Worm (Caenorhabditis elegans) whole organism, L2 larva: ENCODE data around the gene spcs-2.

ENCODE experiments used
- C34F6.9 ChIP-seq: fragments of 150-350 bp; optimal IDR thresholded peaks from 2 replicates; lab custom pipeline; 2014; ENCODE audit warnings: missing biosample characterization, missing genetic modification characterization
- R02D3.7 ChIP-seq: fragments of 150-350 bp; optimal IDR thresholded peaks from 2 replicates; lab custom pipeline; 2014; ENCODE audit warnings: missing biosample characterization, missing genetic modification characterization
- Y55F3AM.14 ChIP-seq: fragments of 200-800 bp; sonication (Bioruptor generic); optimal IDR thresholded peaks from 2 replicates; lab custom pipeline; 2018; ENCODE audit warnings: mild to moderate bottlenecking, missing genetic modification characterization, missing compliant biosample characterization
- ZK546.5 ChIP-seq: sonication (generic microtip); optimal IDR thresholded peaks from 2 replicates; lab custom pipeline; 2017; ENCODE audit warnings: missing biosample characterization, missing genetic modification characterization
- aly-2 ChIP-seq: fragments of 150-350 bp; optimal IDR thresholded peaks from 2 replicates; lab custom pipeline; 2014; ENCODE audit warnings: missing biosample characterization, missing genetic modification characterization
- ama-1 ChIP-seq: fragments of 150-350 bp; optimal IDR thresholded peaks from 2 replicates; lab custom pipeline; 2018; ENCODE audit warnings: inconsistent platforms
- blmp-1 ChIP-seq: sonication (generic microtip); optimal IDR thresholded peaks from 2 replicates; lab custom pipeline; 2017; ENCODE audit warnings: missing genetic modification characterization, mild to moderate bottlenecking, missing compliant biosample characterization, antibody characterized with exemption, moderate library complexity; ENCODE audit not compliant: insufficient read depth
- ceh-82 ChIP-seq: fragments of 150-350 bp; optimal IDR thresholded peaks from 2 replicates; lab custom pipeline; 2014; ENCODE audit warnings: missing biosample characterization, missing genetic modification characterization
- crh-2 ChIP-seq: sonication (generic microtip); optimal IDR thresholded peaks from 2 replicates; lab custom pipeline; 2017; ENCODE audit warnings: missing biosample characterization, missing genetic modification characterization
- egl-27 ChIP-seq: sonication (generic microtip); optimal IDR thresholded peaks from 3 replicates; lab custom pipeline; 2017; ENCODE audit warnings: missing biosample characterization, missing genetic modification reagents, missing genetic modification characterization
- elt-3 ChIP-seq: sonication (generic microtip); optimal IDR thresholded peaks from 2 replicates; lab custom pipeline; 2017; ENCODE audit warnings: missing biosample characterization, missing genetic modification characterization
- fos-1 ChIP-seq: fragments of 150-350 bp; optimal IDR thresholded peaks from 2 replicates; lab custom pipeline; 2014; ENCODE audit warnings: missing biosample characterization, missing genetic modification characterization
- gmeb-1 ChIP-seq: fragments of 150-350 bp; optimal IDR thresholded peaks from 2 replicates; lab custom pipeline; 2014; ENCODE audit warnings: missing biosample characterization, missing genetic modification characterization
- lin-11 ChIP-seq: fragments of 150-350 bp; sonication (generic microtip); optimal IDR thresholded peaks from 2 replicates; lab custom pipeline; 2014; ENCODE audit warnings: missing biosample characterization, missing genetic modification characterization, inconsistent platforms, mixed read lengths
- lin-39 ChIP-seq: fragments of 150-350 bp; optimal IDR thresholded peaks from 2 replicates; lab custom pipeline; 2014; ENCODE audit warnings: missing biosample characterization, missing genetic modification reagents, missing genetic modification characterization
- lsy-2 ChIP-seq, 2 experiments: fragments of 150-350 bp in 1 of 2; sonication (generic microtip) in 1 of 2; optimal IDR thresholded peaks; 2 replicates each; lab custom pipeline; 2014 to 2017; ENCODE audit warnings: missing biosample characterization in 2 of 2, missing genetic modification characterization in 2 of 2
- mbf-1 ChIP-seq: sonication (generic microtip); optimal IDR thresholded peaks from 2 replicates; lab custom pipeline; 2017; ENCODE audit warnings: missing biosample characterization, missing genetic modification characterization
- mdl-1 ChIP-seq, 2 experiments: fragments of 150-350 bp in 1 of 2; sonication (generic microtip) in 1 of 2; optimal IDR thresholded peaks; 2 replicates each; lab custom pipeline; 2017; ENCODE audit warnings: missing biosample characterization in 2 of 2, missing genetic modification characterization in 2 of 2
- nhr-10 ChIP-seq: sonication (generic microtip); optimal IDR thresholded peaks from 2 replicates; lab custom pipeline; 2017; ENCODE audit warnings: missing biosample characterization, missing genetic modification characterization
- nhr-11 ChIP-seq: fragments of 150-350 bp; optimal IDR thresholded peaks from 2 replicates; lab custom pipeline; 2014; ENCODE audit warnings: missing biosample characterization, missing genetic modification characterization
- nhr-129 ChIP-seq: fragments of 150-350 bp; optimal IDR thresholded peaks from 2 replicates; lab custom pipeline; 2014; ENCODE audit warnings: missing biosample characterization, missing genetic modification characterization
- nhr-21 ChIP-seq: fragments of 150-350 bp; optimal IDR thresholded peaks from 2 replicates; lab custom pipeline; 2014; ENCODE audit warnings: missing biosample characterization, missing genetic modification characterization
- nhr-25 ChIP-seq: fragments of 150-350 bp; sonication (generic microtip); optimal IDR thresholded peaks from 3 replicates; lab custom pipeline; 2014; ENCODE audit warnings: missing biosample characterization, missing genetic modification characterization
- nhr-77 ChIP-seq: fragments of 150-350 bp; optimal IDR thresholded peaks from 2 replicates; lab custom pipeline; 2014; ENCODE audit warnings: missing biosample characterization, missing genetic modification characterization
- sem-4 ChIP-seq: fragments of 150-350 bp; optimal IDR thresholded peaks from 2 replicates; lab custom pipeline; 2014; ENCODE audit warnings: missing biosample characterization, missing genetic modification reagents, missing genetic modification characterization
- skn-1 ChIP-seq: sonication (generic microtip); optimal IDR thresholded peaks from 2 replicates; lab custom pipeline; 2017; ENCODE audit warnings: missing biosample characterization, missing genetic modification characterization
- sma-3 ChIP-seq: sonication (generic microtip); optimal IDR thresholded peaks from 2 replicates; lab custom pipeline; 2016; ENCODE audit warnings: missing genetic modification reagents, missing genetic modification characterization, missing compliant biosample characterization
- sma-9 ChIP-seq, 2 experiments: fragments of 150-350 bp in 1 of 2; sonication (generic microtip) in 1 of 2; optimal IDR thresholded peaks; 2 replicates each; lab custom pipeline; 2014 to 2016; ENCODE audit warnings: missing genetic modification characterization in 2 of 2, mild to moderate bottlenecking in 1 of 2, missing biosample characterization in 1 of 2, missing compliant biosample characterization in 1 of 2, missing genetic modification reagents in 1 of 2, moderate library complexity in 1 of 2
- unc-55 ChIP-seq: fragments of 150-350 bp; sonication (generic microtip); optimal IDR thresholded peaks from 3 replicates; lab custom pipeline; 2014; ENCODE audit warnings: missing biosample characterization, missing genetic modification reagents, missing genetic modification characterization
- zag-1 ChIP-seq: fragments of 150-350 bp; optimal IDR thresholded peaks from 2 replicates; lab custom pipeline; 2014; ENCODE audit warnings: missing biosample characterization, missing genetic modification characterization
- ztf-1 ChIP-seq: fragments of 200-800 bp; sonication (Bioruptor generic); conservative IDR thresholded peaks from 2 replicates; pipeline ENCODE4 v1.3.6; 2022; ENCODE audit warnings: missing genetic modification characterization, missing compliant biosample characterization
- ztf-11 ChIP-seq: sonication (generic microtip); optimal IDR thresholded peaks from 2 replicates; lab custom pipeline; 2017; ENCODE audit warnings: missing biosample characterization, missing genetic modification characterization
- ztf-4 ChIP-seq: fragments of 150-350 bp; optimal IDR thresholded peaks from 2 replicates; lab custom pipeline; 2014; ENCODE audit warnings: missing biosample characterization, missing genetic modification characterization

Gene spcs-2

DNA sequence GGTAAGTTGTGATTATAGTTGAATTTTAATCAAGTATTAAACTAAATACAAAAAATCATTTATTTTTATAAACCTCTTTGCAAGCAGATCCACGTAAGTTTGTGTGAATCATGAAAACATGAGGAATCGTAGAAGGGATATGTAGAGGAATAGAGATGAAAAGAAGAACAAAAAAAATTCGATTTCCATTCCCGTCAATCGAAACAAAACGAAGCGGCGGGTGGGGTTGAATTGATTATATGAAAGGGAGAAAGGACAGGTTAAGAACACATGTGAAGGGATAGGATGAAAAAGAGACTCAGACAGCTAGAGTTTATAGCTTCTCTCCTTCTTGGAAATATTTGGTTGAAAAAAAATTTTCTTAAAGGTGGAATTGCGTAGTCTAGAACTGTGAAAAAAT lies 14.7 kb upstream of the spcs-2 start:
- TF ChIP-seq ZK546.5 (tag; lab: Kevin White, UChicago) = no peak
- TF ChIP-seq ztf-11 (tag; lab: Kevin White, UChicago) = no peak
- TF ChIP-seq crh-2 (tag; lab: Kevin White, UChicago) = peak; percentile 23
- TF ChIP-seq nhr-21 (tag; lab: Kevin White, UChicago) = peak; percentile 18
- TF ChIP-seq sma-9 (GFP tag; optimal IDR thresholded peaks at IDR 0.05; lab: Kevin White, UChicago) = peak; percentile 24
- TF ChIP-seq sma-9 (tag; optimal IDR thresholded peaks at IDR 0.05; lab: Kevin White, UChicago) = no peak
- TF ChIP-seq ztf-1 = no peak
- no peak for TF ChIP-seq zag-1 (tag; lab: Kevin White, UChicago)
- no peak for TF ChIP-seq mbf-1 (tag; lab: Kevin White, UChicago)
- TF ChIP-seq blmp-1 (tag; lab: Kevin White, UChicago) = peak; percentile 70
- no peak for TF ChIP-seq sma-3 (GFP tag; lab: Kevin White, UChicago)
- peak; percentile 21 for TF ChIP-seq fos-1 (tag; lab: Kevin White, UChicago)
- TF ChIP-seq lin-39 (tag; lab: Kevin White, UChicago) = no peak
- TF ChIP-seq nhr-10 = no peak
- no peak for TF ChIP-seq gmeb-1
- TF ChIP-seq nhr-11 (tag; lab: Kevin White, UChicago) = no peak
- peak; percentile 20 for TF ChIP-seq nhr-25 (tag; lab: Kevin White, UChicago)

DNA sequence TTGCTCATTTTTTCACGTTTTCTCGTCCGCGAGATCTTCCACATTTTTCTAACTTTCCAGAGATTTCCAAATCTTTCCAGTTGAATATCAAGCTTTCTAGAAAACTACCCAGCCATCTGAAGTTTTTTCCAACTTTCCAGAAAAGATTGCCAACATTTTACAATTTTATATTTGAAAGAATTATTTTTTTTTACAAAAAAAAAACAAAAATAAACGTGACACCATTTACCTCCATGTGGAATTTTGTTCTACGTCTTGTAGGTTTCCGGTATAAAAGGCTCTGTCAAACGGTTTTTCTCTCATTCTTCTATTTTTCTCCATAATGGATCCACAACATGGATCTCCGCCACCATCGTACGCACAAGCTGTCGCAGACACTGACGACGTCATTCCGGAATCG lies 10.2 kb upstream of the spcs-2 start, which contains the start of gene Y37D8A.8:
Gene Y37D8A.8, plus strand, starts transcription at position 301 of the 400 bp plus-strand sequence.
- no peak for TF ChIP-seq C34F6.9 (tag; lab: Kevin White, UChicago)
- no peak for TF ChIP-seq zag-1 (tag; lab: Kevin White, UChicago)
- no peak for TF ChIP-seq aly-2 (tag; lab: Kevin White, UChicago)
- no peak for TF ChIP-seq nhr-129 (tag; lab: Kevin White, UChicago)
- TF ChIP-seq ztf-11 (tag; lab: Kevin White, UChicago) = no peak
- TF ChIP-seq nhr-11 (tag; lab: Kevin White, UChicago) = no peak
- TF ChIP-seq R02D3.7 (tag; lab: Kevin White, UChicago) = no peak
- TF ChIP-seq ztf-4 = no peak
- no peak for TF ChIP-seq elt-3 (tag; lab: Kevin White, UChicago)
- TF ChIP-seq ceh-82 (tag; lab: Kevin White, UChicago) = no peak
- no peak for TF ChIP-seq nhr-25 (tag; lab: Kevin White, UChicago)
- TF ChIP-seq sem-4 (tag; lab: Kevin White, UChicago) = no peak
- no peak for TF ChIP-seq ama-1 (lab: Kevin White, UChicago)
- TF ChIP-seq skn-1 (tag; lab: Kevin White, UChicago) = no peak
- TF ChIP-seq gmeb-1 = no peak
- TF ChIP-seq nhr-77 (tag; lab: Kevin White, UChicago) = no peak
- no peak for TF ChIP-seq egl-27
- no peak for TF ChIP-seq Y55F3AM.14 (GFP tag; lab: Kevin White, UChicago)
- TF ChIP-seq lin-11 = no peak
- TF ChIP-seq fos-1 (tag; lab: Kevin White, UChicago) = no peak

DNA sequence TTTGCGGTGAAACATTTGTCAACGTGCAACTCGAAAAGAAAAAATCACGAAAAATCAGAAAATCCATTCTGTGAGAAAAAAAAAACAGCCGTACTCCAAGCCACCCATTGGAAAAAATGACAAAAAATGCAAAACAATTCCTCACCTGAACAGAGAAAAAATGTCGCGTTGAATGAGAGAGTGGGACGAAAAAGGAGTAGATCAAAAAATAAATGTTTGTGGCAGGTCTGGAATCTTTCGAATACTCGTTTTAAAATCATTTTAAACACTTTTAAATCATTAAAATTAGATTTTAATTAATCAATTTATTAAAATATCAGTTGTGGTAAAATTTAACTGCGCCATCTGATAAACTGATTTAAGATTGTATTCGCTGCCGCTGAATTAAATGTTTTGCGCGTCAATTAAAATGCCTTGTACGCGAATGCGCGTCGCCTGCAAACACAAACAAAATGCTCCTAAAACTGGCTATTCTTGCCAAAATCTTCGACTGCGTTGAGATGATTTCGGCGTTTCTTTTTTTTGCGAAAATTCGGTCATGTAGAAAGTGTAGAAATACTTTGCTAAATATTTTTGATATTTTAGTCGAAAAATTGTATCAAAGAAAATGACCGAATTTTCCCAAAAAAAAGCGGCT lies 4.7 kb upstream of the spcs-2 start, which contains the start of gene Y37D8A.6:
Gene Y37D8A.6, minus strand, starts transcription at position 238 of the 637 bp plus-strand sequence.
- peak; percentile 24 for TF ChIP-seq unc-55 (GFP tag; lab: Kevin White, UChicago)
- peak; percentile 10 for TF ChIP-seq gmeb-1
- no peak for TF ChIP-seq aly-2 (tag; lab: Kevin White, UChicago)
- no peak for TF ChIP-seq ama-1 (lab: Kevin White, UChicago)
- TF ChIP-seq mbf-1 (tag; lab: Kevin White, UChicago) = no peak
- TF ChIP-seq lsy-2 (tag; optimal IDR thresholded peaks at IDR 0.05; lab: Kevin White, UChicago) = peak in 1 of 2 experiments; percentile 9
- no peak for TF ChIP-seq mdl-1 (tag; optimal IDR thresholded peaks at IDR 0.05; lab: Kevin White, UChicago)
- TF ChIP-seq, all 48 proteins: peak for 3

- TF ChIP-seq egl-27 = no peak
- no peak for TF ChIP-seq ama-1 (lab: Kevin White, UChicago)
- no peak for TF ChIP-seq ztf-1
These were observed 822 bp downstream of the spcs-2 start for ce11 chrIII:12875653-12876052.
